Worm (Caenorhabditis elegans) whole organism, L1 larva: Measurements from ENCODE around the gene Y26G10.1.

Experiments
- C04F5.9 ChIP-seq: sonication (generic microtip); optimal IDR thresholded peaks from 2 replicates; lab custom pipeline; 2016; ENCODE audit warnings: missing genetic modification characterization, missing compliant biosample characterization
- C34B4.2 ChIP-seq: sonication (generic microtip); optimal IDR thresholded peaks from 2 replicates; lab custom pipeline; 2017; ENCODE audit warnings: mild to moderate bottlenecking, missing genetic modification characterization, missing compliant biosample characterization
- Y116A8C.19 ChIP-seq: sonication (generic microtip); optimal IDR thresholded peaks from 2 replicates; lab custom pipeline; 2016; ENCODE audit warnings: missing compliant biosample characterization, missing genetic modification characterization, borderline replicate concordance
- ama-1 ChIP-seq: fragments of 150-350 bp; optimal IDR thresholded peaks from 2 replicates; lab custom pipeline; 2014
- blmp-1 ChIP-seq: fragments of 150-350 bp; optimal IDR thresholded peaks from 2 replicates; lab custom pipeline; 2014; ENCODE audit warnings: missing biosample characterization, missing genetic modification characterization
- ceh-82 ChIP-seq, 3 experiments: fragments of 150-350 bp in 1 of 3; sonication (generic microtip) in 2 of 3; optimal IDR thresholded peaks; 2 replicates each; lab custom pipeline; 2014 to 2017; ENCODE audit warnings: missing biosample characterization in 3 of 3, missing genetic modification characterization in 3 of 3
- ceh-88 ChIP-seq: fragments of 200-800 bp; sonication (Bioruptor generic); IDR thresholded peaks from 2 replicates; pipeline ENCODE4 v1.3.6; 2022; ENCODE audit warnings: missing genetic modification characterization, missing compliant biosample characterization
- ceh-90 ChIP-seq: sonication (generic microtip); optimal IDR thresholded peaks from 2 replicates; lab custom pipeline; 2016; ENCODE audit warnings: missing genetic modification characterization, missing compliant biosample characterization
- ces-1 ChIP-seq: fragments of 150-350 bp; optimal IDR thresholded peaks from 2 replicates; lab custom pipeline; 2014; ENCODE audit warnings: missing biosample characterization, missing genetic modification reagents, missing genetic modification characterization
- efl-1 ChIP-seq, 4 experiments: fragments of 150-350 bp; optimal IDR thresholded peaks in 3 of 4; peaks in 1 of 4; 1 replicate in 1 of 4; 2 replicates in 3 of 4; lab custom pipeline; 2014; ENCODE audit warnings: missing biosample characterization in 2 of 4, missing genetic modification characterization in 2 of 4, missing genetic modification reagents in 2 of 4
- elt-2 ChIP-seq: sonication (generic microtip); optimal IDR thresholded peaks from 2 replicates; lab custom pipeline; 2016; ENCODE audit warnings: missing genetic modification characterization, mild to moderate bottlenecking, inconsistent platforms, missing compliant biosample characterization, missing genetic modification reagents
- elt-3 ChIP-seq, 6 experiments: fragments of 150-350 bp in 1 of 6; sonication (generic microtip); optimal IDR thresholded peaks; 2 replicates each; lab custom pipeline; 2017 to 2018; ENCODE audit warnings: missing biosample characterization in 6 of 6, missing genetic modification characterization in 6 of 6, inconsistent platforms in 1 of 6
- ets-5 ChIP-seq: fragments of 200-800 bp; sonication (Bioruptor generic); IDR thresholded peaks from 2 replicates; pipeline ENCODE4 v1.3.6; 2022; ENCODE audit warnings: missing genetic modification characterization, missing compliant biosample characterization
- fkh-10 ChIP-seq: sonication (generic microtip); optimal IDR thresholded peaks from 2 replicates; lab custom pipeline; 2017; ENCODE audit warnings: missing biosample characterization, missing genetic modification reagents, missing genetic modification characterization
- grh-1 ChIP-seq: fragments of 200-800 bp; sonication (Bioruptor generic); IDR thresholded peaks from 2 replicates; pipeline ENCODE4 v1.3.6; 2022; ENCODE audit warnings: missing genetic modification reagents, missing genetic modification characterization, missing compliant biosample characterization
- isw-1 ChIP-seq: fragments of 200-800 bp; sonication (Bioruptor generic); IDR thresholded peaks from 2 replicates; pipeline ENCODE4 v1.3.6; 2022; ENCODE audit warnings: missing genetic modification characterization, missing compliant biosample characterization
- lin-13 ChIP-seq: fragments of 150-350 bp; optimal IDR thresholded peaks from 2 replicates; lab custom pipeline; 2014; ENCODE audit warnings: missing biosample characterization, missing genetic modification reagents, missing genetic modification characterization
- lin-14 ChIP-seq: fragments of 200-800 bp; sonication (Bioruptor generic); optimal IDR thresholded peaks from 2 replicates; lab custom pipeline; 2018; ENCODE audit warnings: mild to moderate bottlenecking, missing genetic modification characterization, moderate library complexity, missing compliant biosample characterization
- lsy-2 ChIP-seq, 2 experiments: fragments of 150-350 bp; optimal IDR thresholded peaks; 2 replicates each; lab custom pipeline; 2014; ENCODE audit warnings: missing biosample characterization in 2 of 2, missing genetic modification characterization in 2 of 2
- mdl-1 ChIP-seq, 2 experiments: fragments of 150-350 bp; optimal IDR thresholded peaks; 2 replicates each; lab custom pipeline; 2014 to 2017; ENCODE audit warnings: missing biosample characterization in 2 of 2, missing genetic modification characterization in 2 of 2, inconsistent platforms in 1 of 2
- mep-1 ChIP-seq: fragments of 150-350 bp; optimal IDR thresholded peaks from 2 replicates; lab custom pipeline; 2014; ENCODE audit warnings: missing biosample characterization, missing genetic modification characterization
- nhr-19 ChIP-seq: fragments of 200-800 bp; sonication (Bioruptor generic); conservative IDR thresholded peaks from 2 replicates; pipeline ENCODE4 v1.3.6; 2022; ENCODE audit warnings: missing genetic modification characterization, missing compliant biosample characterization
- nhr-20 ChIP-seq: sonication (generic microtip); optimal IDR thresholded peaks from 2 replicates; lab custom pipeline; 2016; ENCODE audit warnings: mild to moderate bottlenecking, missing genetic modification characterization, missing compliant biosample characterization
- nhr-237 ChIP-seq: fragments of 150-350 bp; optimal IDR thresholded peaks from 2 replicates; lab custom pipeline; 2014; ENCODE audit warnings: missing biosample characterization, missing genetic modification characterization
- nhr-71 ChIP-seq: sonication (generic microtip); optimal IDR thresholded peaks from 2 replicates; lab custom pipeline; 2016; ENCODE audit warnings: mild to moderate bottlenecking, missing genetic modification characterization, moderate library complexity, missing compliant biosample characterization
- nhr-84 ChIP-seq: sonication (generic microtip); optimal IDR thresholded peaks from 2 replicates; lab custom pipeline; 2017; ENCODE audit warnings: missing biosample characterization, missing genetic modification characterization
- nhr-85 ChIP-seq: sonication (generic microtip); peaks from one replicate; lab custom pipeline; 2016; ENCODE audit warnings: missing genetic modification characterization, inconsistent platforms, missing compliant biosample characterization
- pax-3 ChIP-seq: fragments of 200-800 bp; sonication (Bioruptor generic); optimal IDR thresholded peaks from 2 replicates; lab custom pipeline; 2018; ENCODE audit warnings: mild to moderate bottlenecking, missing genetic modification characterization, moderate library complexity, missing compliant biosample characterization
- pqm-1 ChIP-seq: sonication (generic microtip); optimal IDR thresholded peaks from 3 replicates; lab custom pipeline; 2017; ENCODE audit warnings: missing biosample characterization, missing genetic modification characterization
- skn-1 ChIP-seq: fragments of 150-350 bp; optimal IDR thresholded peaks from 2 replicates; lab custom pipeline; 2014; ENCODE audit warnings: missing biosample characterization, missing genetic modification characterization
- sox-4 ChIP-seq: sonication (generic microtip); optimal IDR thresholded peaks from 2 replicates; lab custom pipeline; 2016; ENCODE audit warnings: missing genetic modification characterization, missing compliant biosample characterization
- sptf-1 ChIP-seq: fragments of 150-350 bp; optimal IDR thresholded peaks from 2 replicates; lab custom pipeline; 2014; ENCODE audit warnings: missing biosample characterization, missing genetic modification characterization
- swsn-7 ChIP-seq: sonication (generic microtip); optimal IDR thresholded peaks from 2 replicates; lab custom pipeline; 2016; ENCODE audit warnings: missing genetic modification characterization, missing compliant biosample characterization
- tlp-1 ChIP-seq: fragments of 150-350 bp; optimal IDR thresholded peaks from 2 replicates; lab custom pipeline; 2014; ENCODE audit warnings: missing biosample characterization, missing genetic modification characterization
- unc-130 ChIP-seq: fragments of 150-350 bp; optimal IDR thresholded peaks from 2 replicates; lab custom pipeline; 2017; ENCODE audit warnings: missing biosample characterization, missing genetic modification characterization, inconsistent platforms
- xbp-1 ChIP-seq: sonication (generic microtip); optimal IDR thresholded peaks from 2 replicates; lab custom pipeline; 2016; ENCODE audit warnings: missing genetic modification characterization, missing compliant biosample characterization
- zag-1 ChIP-seq: fragments of 150-350 bp; optimal IDR thresholded peaks from 2 replicates; lab custom pipeline; 2014; ENCODE audit warnings: missing biosample characterization, missing genetic modification characterization
- zip-4 ChIP-seq: fragments of 200-800 bp; sonication (Bioruptor generic); optimal IDR thresholded peaks from 2 replicates; lab custom pipeline; 2018; ENCODE audit warnings: mild to moderate bottlenecking, missing genetic modification characterization, moderate library complexity, missing compliant biosample characterization
- ztf-11 ChIP-seq, 2 experiments: sonication (generic microtip); optimal IDR thresholded peaks; 2 replicates each; lab custom pipeline; 2016 to 2017; ENCODE audit warnings: missing genetic modification characterization in 2 of 2, missing biosample characterization in 1 of 2, missing compliant biosample characterization in 1 of 2

Gene Y26G10.1

ce11 chrV:17728336-17728735 is 32.6 kb upstream of the Y26G10.1 start:
- no peak for TF ChIP-seq ces-1
- TF ChIP-seq pax-3 (tag; lab: Kevin White, UChicago): no peak
- TF ChIP-seq sptf-1 (tag; lab: Kevin White, UChicago): no peak

ce11 chrV:17724704-17725103 is 29.0 kb upstream of the Y26G10.1 start, which contains the start of gene fat-5:
TSS of gene fat-5 (plus strand) at chrV:17725004.
- TF ChIP-seq nhr-237 (tag; lab: Kevin White, UChicago): no peak
- TF ChIP-seq elt-2: no peak
- no peak for TF ChIP-seq lsy-2 (tag; optimal IDR thresholded peaks at IDR 0.05; lab: Kevin White, UChicago)
- no peak for TF ChIP-seq Y116A8C.19 (tag; lab: Kevin White, UChicago)
- TF ChIP-seq nhr-71: no peak
- TF ChIP-seq grh-1 (GFP tag; lab: Robert Waterston, UW): no peak
- no peak for TF ChIP-seq pqm-1
- no peak for TF ChIP-seq blmp-1 (tag; lab: Kevin White, UChicago)
- no peak for TF ChIP-seq unc-130 (tag; lab: Kevin White, UChicago)
- no peak for TF ChIP-seq ceh-88 (GFP tag; lab: Robert Waterston, UW)

ce11 chrV:17723142-17723781 is 27.6 kb upstream of the Y26G10.1 start:
- no peak for TF ChIP-seq ets-5
- peak in 2 of 6 experiments; percentile 4 to 19 for TF ChIP-seq elt-3 (tag; optimal IDR thresholded peaks at IDR 0.05; lab: Kevin White, UChicago)
- no peak for TF ChIP-seq C04F5.9
- TF ChIP-seq skn-1 (tag; lab: Kevin White, UChicago): no peak
- TF ChIP-seq swsn-7 (tag; lab: Kevin White, UChicago): no peak
- no peak for TF ChIP-seq xbp-1 (tag; lab: Kevin White, UChicago)
- TF ChIP-seq nhr-19: peak; percentile 73
- TF ChIP-seq ces-1: no peak
- TF ChIP-seq ceh-82 (tag; optimal IDR thresholded peaks at IDR 0.05; lab: Kevin White, UChicago): no peak
- no peak for TF ChIP-seq ztf-11 (tag; optimal IDR thresholded peaks at IDR 0.05; lab: Kevin White, UChicago)
- TF ChIP-seq elt-2: peak; percentile 17
- TF ChIP-seq C34B4.2 (tag; lab: Kevin White, UChicago): no peak
- no peak for TF ChIP-seq unc-130 (tag; lab: Kevin White, UChicago)
- peak in 1 of 2 experiments; percentile 9 for TF ChIP-seq mdl-1 (tag; optimal IDR thresholded peaks at IDR 0.05; lab: Kevin White, UChicago)
- no peak for TF ChIP-seq isw-1 (GFP tag; lab: Robert Waterston, UW)
- peak; percentile 17 for TF ChIP-seq nhr-20 (tag; lab: Kevin White, UChicago)
- TF ChIP-seq lin-14 (GFP tag; lab: Kevin White, UChicago): peak; percentile 19
- peak; percentile 49 for TF ChIP-seq blmp-1 (tag; lab: Kevin White, UChicago)
- TF ChIP-seq zip-4 (GFP tag; lab: Kevin White, UChicago): no peak
- TF ChIP-seq Y116A8C.19 (tag; lab: Kevin White, UChicago): no peak
- TF ChIP-seq nhr-85: peak; percentile 76
- TF ChIP-seq fkh-10 (GFP tag; lab: Kevin White, UChicago): no peak
- TF ChIP-seq tlp-1 (tag; lab: Kevin White, UChicago): no peak
- TF ChIP-seq, all 84 proteins: peak for 8

ce11 chrV:17722553-17722952 is 26.9 kb upstream of the Y26G10.1 start:
- TF ChIP-seq ama-1 (no peak), efl-1 (optimal IDR thresholded peaks at IDR 0.05; lab: Kevin White, UChicago) (no peak), efl-1 (GFP tag; optimal IDR thresholded peaks at IDR 0.05 in 1 of 2; lab: Kevin White, UChicago) (no peak), zag-1 (tag; lab: Kevin White, UChicago) (no peak), nhr-84 (no peak), nhr-71 (no peak), ceh-88 (GFP tag; lab: Robert Waterston, UW) (no peak), sox-4 (tag; lab: Kevin White, UChicago) (no peak), lin-13 (GFP tag; lab: Kevin White, UChicago) (no peak), ztf-11 (tag; optimal IDR thresholded peaks at IDR 0.05; lab: Kevin White, UChicago) (no peak), ceh-90 (tag; lab: Kevin White, UChicago) (no peak), mep-1 (no peak), C34B4.2 (tag; lab: Kevin White, UChicago) (no peak), blmp-1 (tag; lab: Kevin White, UChicago) (no peak), ces-1 (no peak), tlp-1 (tag; lab: Kevin White, UChicago) (no peak)
